Worm (Caenorhabditis elegans) whole organism, young adult: ENCODE measurements around the gene lido-1.
"Not testable (repeated sequence)": the region's sequence is repeated elsewhere in the genome, so short reads cannot be mapped to it uniquely, and the experiment has no call there.

ENCODE experiments used
- B0261.1 ChIP-seq: sonication (generic microtip); optimal IDR thresholded peaks from 2 replicates; lab custom pipeline; 2016; ENCODE audit warnings: mild to moderate bottlenecking, missing genetic modification characterization, moderate library complexity, missing compliant biosample characterization
- F33H1.4 ChIP-seq: fragments of 200-800 bp; sonication (Bioruptor generic); IDR thresholded peaks from 2 replicates; pipeline ENCODE4 v1.3.6; 2022; ENCODE audit warnings: missing genetic modification reagents, missing genetic modification characterization, missing compliant biosample characterization
- F52B5.7 ChIP-seq: sonication (generic microtip); optimal IDR thresholded peaks from 2 replicates; lab custom pipeline; 2016; ENCODE audit warnings: mild to moderate bottlenecking, missing genetic modification characterization, missing compliant biosample characterization
- F57A8.1 ChIP-seq: fragments of 200-800 bp; sonication (Bioruptor generic); optimal IDR thresholded peaks from 2 replicates; lab custom pipeline; 2018; ENCODE audit warnings: mild to moderate bottlenecking, missing genetic modification characterization, moderate library complexity, missing compliant biosample characterization
- T07F8.4 ChIP-seq: sonication (generic microtip); optimal IDR thresholded peaks from 2 replicates; lab custom pipeline; 2016; ENCODE audit warnings: mild to moderate bottlenecking, missing genetic modification characterization, moderate library complexity, missing compliant biosample characterization
- T26A5.8 ChIP-seq: sonication (generic microtip); optimal IDR thresholded peaks from 2 replicates; lab custom pipeline; 2016; ENCODE audit warnings: missing genetic modification characterization, missing compliant biosample characterization
- Y53F4B.3 ChIP-seq: fragments of 200-800 bp; sonication (Bioruptor generic); IDR thresholded peaks from 2 replicates; pipeline ENCODE4 v1.3.6; 2022; ENCODE audit warnings: missing genetic modification reagents, missing genetic modification characterization, missing compliant biosample characterization
- Y56A3A.18 ChIP-seq: fragments of 200-800 bp; sonication (Bioruptor generic); IDR thresholded peaks from 2 replicates; pipeline ENCODE4 v1.3.6; 2022; ENCODE audit warnings: missing genetic modification reagents, missing genetic modification characterization, missing compliant biosample characterization
- Y79H2A.3 ChIP-seq: fragments of 200-800 bp; sonication (Bioruptor generic); conservative IDR thresholded peaks from 2 replicates; pipeline ENCODE4 v1.3.6; 2022; ENCODE audit warnings: missing genetic modification reagents, missing genetic modification characterization, missing compliant biosample characterization
- akir-1 ChIP-seq: fragments of 200-800 bp; sonication (Bioruptor generic); optimal IDR thresholded peaks from 2 replicates; lab custom pipeline; 2018; ENCODE audit warnings: mild to moderate bottlenecking, missing genetic modification characterization, moderate library complexity, missing compliant biosample characterization
- aptf-3 ChIP-seq: fragments of 200-800 bp; sonication (Bioruptor generic); IDR thresholded peaks from 2 replicates; pipeline ENCODE4 v1.3.6; 2022; ENCODE audit warnings: missing genetic modification characterization, missing compliant biosample characterization
- athp-1 ChIP-seq: sonication (generic microtip); optimal IDR thresholded peaks from 2 replicates; lab custom pipeline; 2017; ENCODE audit warnings: mild to moderate bottlenecking, missing genetic modification characterization, missing compliant biosample characterization
- bed-1 ChIP-seq: fragments of 200-800 bp; sonication (Bioruptor generic); IDR thresholded peaks from 2 replicates; pipeline ENCODE4 v1.3.6; 2022; ENCODE audit warnings: missing genetic modification reagents, missing genetic modification characterization, missing compliant biosample characterization
- cebp-1 ChIP-seq, 2 experiments: fragments of 200-800 bp in 1 of 2; sonication (Bioruptor generic) in 1 of 2; sonication (generic microtip) in 1 of 2; IDR thresholded peaks in 1 of 2; optimal IDR thresholded peaks in 1 of 2; 2 replicates each; pipeline versions ENCODE4 v1.3.6 to Lab custom; 2017 to 2022; ENCODE audit warnings: missing compliant biosample characterization in 2 of 2, missing genetic modification characterization in 2 of 2, mild to moderate bottlenecking in 1 of 2, missing genetic modification reagents in 1 of 2, moderate library complexity in 1 of 2
- cebp-2 ChIP-seq: fragments of 200-800 bp; sonication (Bioruptor generic); IDR thresholded peaks from 2 replicates; pipeline ENCODE4 v1.3.6; 2022; ENCODE audit warnings: missing genetic modification characterization, missing compliant biosample characterization
- ceh-58 ChIP-seq: fragments of 200-800 bp; sonication (Bioruptor generic); IDR thresholded peaks from 2 replicates; pipeline ENCODE4 v1.3.6; 2022; ENCODE audit warnings: missing genetic modification characterization, missing compliant biosample characterization
- die-1 ChIP-seq: sonication (generic microtip); optimal IDR thresholded peaks from 2 replicates; lab custom pipeline; 2016; ENCODE audit warnings: missing genotype, mild to moderate bottlenecking, missing genetic modification characterization, missing compliant biosample characterization
- dox-1 ChIP-seq: fragments of 200-800 bp; sonication (Bioruptor generic); IDR thresholded peaks from 2 replicates; pipeline ENCODE4 v1.3.6; 2022; ENCODE audit warnings: missing genetic modification reagents, missing genetic modification characterization, missing compliant biosample characterization
- dpff-1 ChIP-seq: sonication (generic microtip); optimal IDR thresholded peaks from 2 replicates; lab custom pipeline; 2017; ENCODE audit warnings: mild to moderate bottlenecking, missing genetic modification characterization, missing compliant biosample characterization
- gei-17 ChIP-seq: fragments of 200-800 bp; sonication (Bioruptor generic); optimal IDR thresholded peaks from 2 replicates; lab custom pipeline; 2018; ENCODE audit warnings: mild to moderate bottlenecking, missing genetic modification characterization, missing compliant biosample characterization
- hsf-1 ChIP-seq: fragments of 200-800 bp; sonication (Bioruptor generic); IDR thresholded peaks from 2 replicates; pipeline ENCODE4 v1.3.6; 2022; ENCODE audit warnings: missing genetic modification reagents, missing genetic modification characterization, missing compliant biosample characterization
- let-607 ChIP-seq, 2 experiments: fragments of 200-800 bp in 1 of 2; sonication (Bioruptor generic) in 1 of 2; sonication (generic microtip) in 1 of 2; optimal IDR thresholded peaks; 2 replicates each; lab custom pipeline; 2016 to 2018; ENCODE audit warnings: mild to moderate bottlenecking in 2 of 2, missing compliant biosample characterization in 2 of 2, missing genetic modification characterization in 2 of 2, moderate library complexity in 2 of 2, missing genotype in 1 of 2
- lin-35 ChIP-seq, 3 experiments: fragments of 150-350 bp in 2 of 3; sonication (generic microtip) in 1 of 3; optimal IDR thresholded peaks; 2 replicates each; lab custom pipeline; 2014 to 2018; ENCODE audit warnings: missing biosample characterization in 3 of 3, missing genetic modification characterization in 3 of 3, missing genetic modification reagents in 3 of 3
- lsl-1 ChIP-seq: fragments of 200-800 bp; sonication (Bioruptor generic); optimal IDR thresholded peaks from 2 replicates; lab custom pipeline; 2018; ENCODE audit warnings: mild to moderate bottlenecking, missing genetic modification characterization, moderate library complexity, missing compliant biosample characterization
- lsy-27 ChIP-seq: sonication (generic microtip); optimal IDR thresholded peaks from 2 replicates; lab custom pipeline; 2017; ENCODE audit warnings: missing genetic modification characterization, mild to moderate bottlenecking, missing compliant biosample characterization, antibody characterized with exemption, missing genotype, borderline replicate concordance; ENCODE audit not compliant: insufficient read depth
- madf-10 ChIP-seq: sonication (generic microtip); optimal IDR thresholded peaks from 2 replicates; lab custom pipeline; 2016; ENCODE audit warnings: mild to moderate bottlenecking, missing genetic modification characterization, missing compliant biosample characterization
- madf-6 ChIP-seq: fragments of 200-800 bp; sonication (Bioruptor generic); IDR thresholded peaks from 2 replicates; pipeline ENCODE4 v1.3.6; 2022; ENCODE audit warnings: missing genetic modification reagents, missing genetic modification characterization, missing compliant biosample characterization
- madf-8 ChIP-seq: fragments of 200-800 bp; sonication (Bioruptor generic); conservative IDR thresholded peaks from 2 replicates; pipeline ENCODE4 v1.3.6; 2022; ENCODE audit warnings: missing genetic modification reagents, missing genetic modification characterization, missing compliant biosample characterization
- mes-4 ChIP-seq: sonication (generic microtip); optimal IDR thresholded peaks from 2 replicates; lab custom pipeline; 2016; ENCODE audit warnings: missing genotype, missing genetic modification characterization, missing compliant biosample characterization
- nfya-1 ChIP-seq: sonication (generic microtip); optimal IDR thresholded peaks from 2 replicates; lab custom pipeline; 2017; ENCODE audit warnings: antibody characterized with exemption, missing compliant biosample characterization, missing genetic modification characterization, borderline replicate concordance; ENCODE audit not compliant: insufficient read depth
- nhr-80 ChIP-seq: sonication (generic microtip); optimal IDR thresholded peaks from 2 replicates; lab custom pipeline; 2016; ENCODE audit warnings: missing genetic modification characterization, missing compliant biosample characterization
- pha-4 ChIP-seq: fragments of 150-350 bp; sonication (generic microtip); optimal IDR thresholded peaks from 2 replicates; lab custom pipeline; 2014; ENCODE audit warnings: missing biosample characterization, missing genetic modification reagents, missing genetic modification characterization
- rcor-1 ChIP-seq: fragments of 200-800 bp; sonication (Bioruptor generic); IDR thresholded peaks from 2 replicates; pipeline ENCODE4 v1.3.6; 2022; ENCODE audit warnings: missing genetic modification reagents, missing genetic modification characterization, missing compliant biosample characterization
- repo-1 ChIP-seq: sonication (generic microtip); optimal IDR thresholded peaks from 2 replicates; lab custom pipeline; 2017; ENCODE audit warnings: mild to moderate bottlenecking, missing genetic modification characterization, missing compliant biosample characterization
- tbx-9 ChIP-seq: sonication (generic microtip); optimal IDR thresholded peaks from 2 replicates; lab custom pipeline; 2016; ENCODE audit warnings: borderline replicate concordance, missing genetic modification characterization, inconsistent platforms, missing compliant biosample characterization
- tlf-1 ChIP-seq: fragments of 200-800 bp; sonication (Bioruptor generic); optimal IDR thresholded peaks from 2 replicates; lab custom pipeline; 2018; ENCODE audit warnings: mild to moderate bottlenecking, missing genetic modification characterization, missing compliant biosample characterization
- unc-130 ChIP-seq: sonication (generic microtip); optimal IDR thresholded peaks from 2 replicates; lab custom pipeline; 2016; ENCODE audit warnings: missing genetic modification reagents, missing genetic modification characterization, missing compliant biosample characterization
- zim-3 ChIP-seq: sonication (generic microtip); optimal IDR thresholded peaks from 2 replicates; lab custom pipeline; 2017; ENCODE audit warnings: mild to moderate bottlenecking, missing genetic modification characterization, moderate library complexity, missing compliant biosample characterization
- ztf-6 ChIP-seq: fragments of 200-800 bp; sonication (Bioruptor generic); IDR thresholded peaks from 2 replicates; pipeline ENCODE4 v1.3.6; 2022; ENCODE audit warnings: missing genetic modification reagents, missing genetic modification characterization, missing compliant biosample characterization

Gene lido-1

ce11 chrX:17134427-17134826 lies 38.1 kb upstream of the lido-1 start, which contains the start of gene K09E3.7:
Gene K09E3.7 (minus strand): TSS chrX:17134527.
- TF ChIP-seq rcor-1 (GFP tag; lab: Robert Waterston, UW) (no peak), T26A5.8 (tag; lab: Kevin White, UChicago) (no peak), F33H1.4 (GFP tag; lab: Robert Waterston, UW) (no peak), lin-35 (GFP tag; optimal IDR thresholded peaks at IDR 0.05; lab: Kevin White, UChicago) (no peak), madf-6 (GFP tag; lab: Robert Waterston, UW) (no peak), lsy-27 (tag; lab: Kevin White, UChicago) (no peak), lsl-1 (no peak), Y56A3A.18 (GFP tag; lab: Robert Waterston, UW) (no peak), B0261.1 (no peak), cebp-1 (GFP tag; IDR thresholded peaks at IDR 0.05; lab: Robert Waterston, UW) (no peak), cebp-1 (tag; optimal IDR thresholded peaks at IDR 0.05; lab: Kevin White, UChicago) (no peak), repo-1 (tag; lab: Kevin White, UChicago) (no peak), aptf-3 (GFP tag; lab: Robert Waterston, UW) (no peak), gei-17 (GFP tag; lab: Kevin White, UChicago) (no peak), F52B5.7 (tag; lab: Kevin White, UChicago) (no peak)

ce11 chrX:17117359-17117758 lies 21.0 kb upstream of the lido-1 start, which contains the start of gene K09E3.2:
Gene K09E3.2 (plus strand): TSS chrX:17117659.
- TF ChIP-seq mes-4 (tag; lab: Kevin White, UChicago); ztf-6 (GFP tag; lab: Robert Waterston, UW); hsf-1 (GFP tag; lab: Robert Waterston, UW): not testable (repeated sequence)
- TF ChIP-seq, all 124 proteins: peak for 0; not testable (repeated sequence) for 124

ce11 chrX:17115089-17115488 lies 18.7 kb upstream of the lido-1 start, which contains the start of gene lido-6:
Gene lido-6 (minus strand): TSS chrX:17115189.
- no peak for TF ChIP-seq dpff-1 (tag; lab: Kevin White, UChicago)
- no peak for TF ChIP-seq let-607 (tag; optimal IDR thresholded peaks at IDR 0.05; lab: Kevin White, UChicago)
- TF ChIP-seq athp-1 (tag; lab: Kevin White, UChicago): no peak
- TF ChIP-seq Y79H2A.3: no peak
- no peak for TF ChIP-seq aptf-3 (GFP tag; lab: Robert Waterston, UW)
- TF ChIP-seq madf-8: no peak
- TF ChIP-seq Y56A3A.18 (GFP tag; lab: Robert Waterston, UW): no peak
- TF ChIP-seq madf-10 (tag; lab: Kevin White, UChicago): no peak
- no peak for TF ChIP-seq ceh-58
- no peak for TF ChIP-seq T07F8.4 (tag; lab: Kevin White, UChicago)
- no peak for TF ChIP-seq zim-3
- TF ChIP-seq unc-130 (GFP tag; lab: Kevin White, UChicago): no peak
- TF ChIP-seq tbx-9 (tag; lab: Kevin White, UChicago): no peak
- TF ChIP-seq, all 124 proteins: peak for 0

- TF ChIP-seq F52B5.7 (tag; lab: Kevin White, UChicago) (no peak), T07F8.4 (tag; lab: Kevin White, UChicago) (no peak), gei-17 (GFP tag; lab: Kevin White, UChicago) (no peak), akir-1 (GFP tag; lab: Kevin White, UChicago) (no peak), nfya-1 (tag; lab: Kevin White, UChicago) (no peak), cebp-2 (GFP tag; lab: Robert Waterston, UW) (no peak), F57A8.1 (GFP tag; lab: Kevin White, UChicago) (no peak), bed-1 (GFP tag; lab: Robert Waterston, UW) (no peak), dox-1 (GFP tag; lab: Robert Waterston, UW) (no peak), tlf-1 (no peak), nhr-80 (tag; lab: Kevin White, UChicago) (no peak), B0261.1 (no peak), lsy-27 (tag; lab: Kevin White, UChicago) (no peak), Y53F4B.3 (GFP tag; lab: Robert Waterston, UW) (no peak), die-1 (tag; lab: Kevin White, UChicago) (no peak), pha-4 (tag; lab: Kevin White, UChicago) (no peak)
Observed at ce11 chrX:17110555-17110954, 14.2 kb upstream of the lido-1 start, which contains the start of gene lido-5. Gene lido-5 (minus strand): TSS chrX:17110655.
